Worm (Caenorhabditis elegans) whole organism, mixed stage, embryonic: ENCODE measurements around the gene F55A4.13.

Source experiments
- M03D4.4 ChIP-seq: sonication (generic microtip); optimal IDR thresholded peaks from 2 replicates; lab custom pipeline; 2017; ENCODE audit warnings: mild to moderate bottlenecking, missing genetic modification characterization, missing compliant biosample characterization
- blmp-1 ChIP-seq: fragments of 150-350 bp; optimal IDR thresholded peaks from 2 replicates; lab custom pipeline; 2014; ENCODE audit warnings: missing biosample characterization, missing genetic modification characterization
- ceh-39 ChIP-seq: fragments of 150-350 bp; optimal IDR thresholded peaks from 2 replicates; lab custom pipeline; 2014; ENCODE audit warnings: missing biosample characterization, missing genetic modification characterization
- ceh-83 ChIP-seq: fragments of 200-800 bp; sonication (Bioruptor generic); optimal IDR thresholded peaks from 2 replicates; lab custom pipeline; 2018; ENCODE audit warnings: mild to moderate bottlenecking, missing genetic modification characterization, missing compliant biosample characterization
- ces-1 ChIP-seq: fragments of 150-350 bp; optimal IDR thresholded peaks from 2 replicates; lab custom pipeline; 2014; ENCODE audit warnings: missing biosample characterization, missing genetic modification reagents, missing genetic modification characterization
- cnd-1 ChIP-seq: fragments of 200-800 bp; sonication (Bioruptor generic); optimal IDR thresholded peaks from 2 replicates; lab custom pipeline; 2018; ENCODE audit warnings: mild to moderate bottlenecking, missing genetic modification characterization, missing compliant biosample characterization
- elt-1 ChIP-seq: sonication (generic microtip); optimal IDR thresholded peaks from 2 replicates; lab custom pipeline; 2017; ENCODE audit warnings: missing genetic modification characterization, mild to moderate bottlenecking, missing compliant biosample characterization, antibody characterized with exemption, moderate library complexity, borderline replicate concordance; ENCODE audit not compliant: insufficient read depth
- ham-2 ChIP-seq: fragments of 200-800 bp; sonication (Bioruptor generic); optimal IDR thresholded peaks from 2 replicates; lab custom pipeline; 2018; ENCODE audit warnings: mild to moderate bottlenecking, missing genetic modification characterization, missing compliant biosample characterization
- hlh-1 ChIP-seq: fragments of 150-350 bp; optimal IDR thresholded peaks from 2 replicates; lab custom pipeline; 2014; ENCODE audit warnings: missing biosample characterization, missing genetic modification reagents, missing genetic modification characterization
- lin-13 ChIP-seq: fragments of 150-350 bp; optimal IDR thresholded peaks from 2 replicates; lab custom pipeline; 2014; ENCODE audit warnings: missing biosample characterization, missing genetic modification characterization
- lin-32 ChIP-seq: fragments of 200-800 bp; sonication (Bioruptor generic); optimal IDR thresholded peaks from 2 replicates; lab custom pipeline; 2018; ENCODE audit warnings: mild to moderate bottlenecking, missing genetic modification characterization, missing compliant biosample characterization
- lsy-2 ChIP-seq: fragments of 150-350 bp; optimal IDR thresholded peaks from 2 replicates; lab custom pipeline; 2014; ENCODE audit warnings: missing biosample characterization, missing genetic modification characterization
- mab-5 ChIP-seq: fragments of 150-350 bp; optimal IDR thresholded peaks from 2 replicates; lab custom pipeline; 2014; ENCODE audit warnings: missing biosample characterization, missing genetic modification characterization
- mep-1 ChIP-seq: fragments of 150-350 bp; optimal IDR thresholded peaks from 2 replicates; lab custom pipeline; 2017; ENCODE audit warnings: missing biosample characterization, missing genetic modification reagents, missing genetic modification characterization, inconsistent platforms
- mls-2 ChIP-seq: sonication (generic microtip); optimal IDR thresholded peaks from 2 replicates; lab custom pipeline; 2016; ENCODE audit warnings: mild to moderate bottlenecking, missing genetic modification characterization, moderate library complexity, missing compliant biosample characterization
- nhr-12 ChIP-seq: fragments of 150-350 bp; optimal IDR thresholded peaks from 2 replicates; lab custom pipeline; 2014; ENCODE audit warnings: missing biosample characterization, missing genetic modification characterization
- nhr-237 ChIP-seq: fragments of 150-350 bp; optimal IDR thresholded peaks from 2 replicates; lab custom pipeline; 2014; ENCODE audit warnings: missing biosample characterization, missing genetic modification characterization
- nhr-28 ChIP-seq: fragments of 150-350 bp; optimal IDR thresholded peaks from 2 replicates; lab custom pipeline; 2014; ENCODE audit warnings: missing biosample characterization, missing genetic modification characterization
- nhr-76 ChIP-seq: sonication (generic microtip); optimal IDR thresholded peaks from 2 replicates; lab custom pipeline; 2017; ENCODE audit warnings: missing biosample characterization, missing genetic modification characterization
- pha-4 ChIP-seq: fragments of 150-350 bp; optimal IDR thresholded peaks from 2 replicates; lab custom pipeline; 2018; ENCODE audit warnings: missing biosample characterization, missing genetic modification reagents, missing genetic modification characterization
- snpc-4 ChIP-seq: fragments of 150-350 bp; optimal IDR thresholded peaks from 2 replicates; lab custom pipeline; 2014; ENCODE audit warnings: missing biosample characterization, missing genetic modification characterization
- sptf-1 ChIP-seq: sonication (generic microtip); optimal IDR thresholded peaks from 2 replicates; lab custom pipeline; 2017; ENCODE audit warnings: mild to moderate bottlenecking, missing genetic modification characterization, moderate library complexity, missing compliant biosample characterization
- unc-120 ChIP-seq: sonication (generic microtip); optimal IDR thresholded peaks from 2 replicates; lab custom pipeline; 2017; ENCODE audit warnings: missing genetic modification characterization, missing compliant biosample characterization; ENCODE audit not compliant: poor library complexity, severe bottlenecking
- unc-39 ChIP-seq: fragments of 150-350 bp; optimal IDR thresholded peaks from 2 replicates; lab custom pipeline; 2014; ENCODE audit warnings: missing biosample characterization, missing genetic modification characterization
- unc-62 ChIP-seq: fragments of 150-350 bp; optimal IDR thresholded peaks from 2 replicates; lab custom pipeline; 2014; ENCODE audit warnings: missing biosample characterization, missing genetic modification reagents, missing genetic modification characterization
- zip-8 ChIP-seq: fragments of 150-350 bp; optimal IDR thresholded peaks from 2 replicates; lab custom pipeline; 2014; ENCODE audit warnings: missing biosample characterization, missing genetic modification characterization
- ztf-11 ChIP-seq: fragments of 150-350 bp; optimal IDR thresholded peaks from 2 replicates; lab custom pipeline; 2014; ENCODE audit warnings: missing biosample characterization, missing genetic modification characterization

The F55A4.13 gene

DNA sequence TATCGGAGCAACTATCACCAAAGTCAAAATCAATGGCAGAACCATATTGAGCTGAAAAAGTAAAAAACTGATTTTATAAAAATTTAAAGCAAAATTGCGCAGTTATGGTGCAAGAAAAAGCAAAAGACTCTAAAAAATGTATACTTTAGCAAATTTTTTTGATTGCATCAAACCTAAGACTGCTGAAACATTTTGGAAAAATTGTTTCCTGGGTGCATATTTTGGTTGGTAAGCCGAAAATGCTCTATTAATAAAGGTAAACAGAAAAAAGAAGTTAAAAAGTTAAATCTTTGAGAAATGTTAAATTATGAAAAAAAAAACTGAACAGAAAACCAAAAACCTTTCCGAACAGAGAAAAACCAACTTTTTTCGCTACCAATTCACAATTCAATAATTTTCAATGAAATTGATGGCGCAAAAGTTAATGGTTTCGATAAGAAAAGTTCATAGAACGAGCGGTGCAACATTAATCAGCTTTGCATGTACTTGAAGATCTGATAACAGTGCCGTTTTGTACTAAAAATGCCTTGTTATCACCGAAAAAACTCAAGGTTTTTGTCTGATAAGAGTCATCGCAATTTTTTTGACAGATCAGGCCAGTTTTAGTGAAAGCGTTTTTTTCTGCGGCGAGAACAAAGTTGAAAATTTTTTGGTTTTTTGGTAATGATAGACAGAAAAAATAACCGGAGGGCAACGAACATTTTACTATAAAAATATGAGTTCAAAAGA is 39.2 kb downstream of the F55A4.13 start, which contains the start of gene abhd-3.2:
abhd-3.2 (minus strand) TSS at position 51 of the 729 bp plus-strand sequence.
- TF ChIP-seq nhr-28 (tag; lab: Kevin White, UChicago) (no peak), ceh-83 (no peak), zip-8 (tag; lab: Kevin White, UChicago) (no peak), unc-62 (no peak), unc-39 (tag; lab: Kevin White, UChicago) (no peak), lin-32 (no peak), nhr-237 (tag; lab: Kevin White, UChicago) (no peak), lsy-2 (tag; lab: Kevin White, UChicago) (no peak), blmp-1 (tag; lab: Kevin White, UChicago) (no peak), mab-5 (tag; lab: Kevin White, UChicago) (no peak)

DNA sequence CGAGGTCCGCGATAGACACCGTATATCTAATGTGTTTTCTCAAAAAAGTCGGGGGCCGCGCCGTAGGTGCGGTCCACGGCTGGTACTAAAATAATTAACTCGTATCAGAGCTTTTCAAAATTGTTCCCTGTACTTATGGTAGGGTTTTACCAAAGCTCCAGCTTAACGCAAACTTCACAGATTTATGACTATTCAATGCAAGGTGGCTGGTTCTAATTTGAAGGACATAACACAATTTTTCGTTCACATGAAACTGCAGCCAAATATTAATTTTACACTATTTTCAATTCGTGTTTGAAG is 42.2 kb downstream of the F55A4.13 start:
- TF ChIP-seq lin-13 (tag; lab: Kevin White, UChicago) (no peak), ztf-11 (tag; lab: Kevin White, UChicago) (no peak), zip-8 (tag; lab: Kevin White, UChicago) (no peak)

DNA sequence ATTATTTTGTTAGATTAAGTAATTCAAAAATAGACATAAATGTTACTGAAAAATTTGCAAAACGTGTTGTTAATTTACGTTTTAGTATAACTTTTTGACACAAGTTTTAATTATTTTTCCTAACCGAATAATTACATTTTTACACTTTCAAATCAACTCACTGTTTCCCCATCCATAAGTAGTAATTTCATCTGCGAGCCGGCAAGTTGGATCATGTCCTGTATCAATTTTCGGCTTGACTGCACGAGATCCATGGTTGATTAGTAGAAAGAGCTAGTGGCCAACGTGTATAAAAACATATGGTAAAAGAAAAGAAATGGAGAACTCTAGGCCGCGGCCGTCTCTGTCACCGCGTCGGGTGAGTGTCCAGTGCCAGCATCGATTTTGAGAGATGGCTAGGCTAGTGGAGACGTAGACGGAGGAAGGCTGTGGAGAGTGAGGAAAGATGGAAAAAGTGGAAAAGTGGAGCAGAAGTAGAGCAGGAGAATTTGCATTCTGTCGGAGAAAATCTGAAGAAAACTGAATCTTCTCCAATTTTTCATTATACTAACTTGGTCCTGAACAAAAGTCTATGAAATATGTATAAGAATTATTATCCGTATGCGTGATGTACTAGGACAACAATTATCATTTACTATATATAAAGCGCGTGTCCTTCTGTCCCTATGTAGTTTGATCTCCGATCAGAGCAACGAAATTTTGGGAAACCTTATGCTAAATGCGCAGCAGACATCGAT is 42.7 kb downstream of the F55A4.13 start, which contains the start of gene vps-45:
vps-45 (minus strand) TSS at position 350 of the 737 bp plus-strand sequence.
- TF ChIP-seq elt-1 (no peak), ham-2 (peak; percentile 37), ces-1 (GFP tag; lab: Kevin White, UChicago) (peak; percentile 44), lsy-2 (tag; lab: Kevin White, UChicago) (peak; percentile 32), blmp-1 (tag; lab: Kevin White, UChicago) (no peak), snpc-4 (tag; lab: Kevin White, UChicago) (no peak), pha-4 (tag; lab: Kevin White, UChicago) (no peak), hlh-1 (tag; lab: Kevin White, UChicago) (no peak), mls-2 (peak; percentile 16), cnd-1 (tag; lab: Kevin White, UChicago) (no peak), sptf-1 (no peak), nhr-12 (tag; lab: Kevin White, UChicago) (no peak), mab-5 (tag; lab: Kevin White, UChicago) (no peak), unc-120 (tag; lab: Kevin White, UChicago) (peak; percentile 8), nhr-76 (tag; lab: Kevin White, UChicago) (no peak), lin-32 (peak; percentile 26)

DNA sequence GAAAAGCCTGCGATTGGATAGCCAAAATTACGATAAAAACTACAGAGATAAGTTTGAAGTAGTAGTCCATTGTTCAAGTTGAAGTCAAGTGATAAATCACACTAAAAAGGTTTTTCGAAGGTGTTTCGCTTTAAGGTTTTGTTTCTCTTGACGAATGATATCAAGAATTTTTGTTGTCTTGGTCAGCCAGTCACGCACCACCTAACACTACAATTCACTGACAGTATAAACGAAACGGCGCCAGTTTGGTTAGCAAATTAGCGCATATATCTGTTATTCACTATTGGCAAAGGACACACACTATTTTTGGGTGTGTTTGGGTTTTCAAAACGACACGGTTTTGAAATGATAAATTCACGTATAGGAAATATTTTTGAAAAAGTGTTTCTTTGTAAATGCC is 47.3 kb downstream of the F55A4.13 start, which contains the start of gene C44C1.6:
C44C1.6 (minus strand) TSS at position 199 of the 400 bp plus-strand sequence.
- TF ChIP-seq nhr-76 (tag; lab: Kevin White, UChicago), result no peak
- TF ChIP-seq mep-1, result no peak
- TF ChIP-seq nhr-28 (tag; lab: Kevin White, UChicago), result no peak
- no peak for TF ChIP-seq pha-4 (tag; lab: Kevin White, UChicago)
- no peak for TF ChIP-seq unc-120 (tag; lab: Kevin White, UChicago)
- no peak for TF ChIP-seq zip-8 (tag; lab: Kevin White, UChicago)
- no peak for TF ChIP-seq ceh-39 (tag; lab: Kevin White, UChicago)
- no peak for TF ChIP-seq sptf-1
- TF ChIP-seq nhr-237 (tag; lab: Kevin White, UChicago), result no peak
- no peak for TF ChIP-seq M03D4.4 (tag; lab: Kevin White, UChicago)
